Worm (Caenorhabditis elegans) whole organism, L2 larva: ENCODE data around the gene fbxa-135.

Experiments used
- R02D3.7 ChIP-seq: fragments of 150-350 bp; optimal IDR thresholded peaks from 2 replicates; lab custom pipeline; 2014; ENCODE audit warnings: missing biosample characterization, missing genetic modification characterization
- lin-11 ChIP-seq: fragments of 150-350 bp; sonication (generic microtip); optimal IDR thresholded peaks from 2 replicates; lab custom pipeline; 2014; ENCODE audit warnings: missing biosample characterization, missing genetic modification characterization, inconsistent platforms, mixed read lengths
- nhr-77 ChIP-seq: fragments of 150-350 bp; optimal IDR thresholded peaks from 2 replicates; lab custom pipeline; 2014; ENCODE audit warnings: missing biosample characterization, missing genetic modification characterization
- snpc-4 ChIP-seq: fragments of 150-350 bp; optimal IDR thresholded peaks from 2 replicates; lab custom pipeline; 2014; ENCODE audit warnings: missing biosample characterization, missing genetic modification characterization

ce11 chrV:15380857-15381256 lies 21.2 kb upstream of the fbxa-135 start, which contains the start of gene dhs-23:
- no peak for TF ChIP-seq snpc-4 (tag; lab: Kevin White, UChicago)
- no peak for TF ChIP-seq R02D3.7 (tag; lab: Kevin White, UChicago)
- no peak for TF ChIP-seq lin-11 (tag; lab: Kevin White, UChicago)
- TF ChIP-seq nhr-77 (tag; lab: Kevin White, UChicago): no peak
